Fruit fly (Drosophila melanogaster) whole organism, adult: ENCODE data around the gene loaf.

Source experiments
- CG12768 ChIP-seq: fragments of 200-800 bp; sonication (Bioruptor generic); optimal IDR thresholded peaks from 2 replicates; lab custom pipeline; 2017; ENCODE audit warnings: missing biosample characterization, missing genetic modification characterization, mild to moderate bottlenecking, moderate library complexity, missing genetic modification reagents
- cic ChIP-seq: fragments of 200-800 bp; sonication (Bioruptor generic); optimal IDR thresholded peaks from 2 replicates; lab custom pipeline; 2017; ENCODE audit warnings: missing biosample characterization, mild to moderate bottlenecking, missing genetic modification characterization, moderate library complexity

DNA sequence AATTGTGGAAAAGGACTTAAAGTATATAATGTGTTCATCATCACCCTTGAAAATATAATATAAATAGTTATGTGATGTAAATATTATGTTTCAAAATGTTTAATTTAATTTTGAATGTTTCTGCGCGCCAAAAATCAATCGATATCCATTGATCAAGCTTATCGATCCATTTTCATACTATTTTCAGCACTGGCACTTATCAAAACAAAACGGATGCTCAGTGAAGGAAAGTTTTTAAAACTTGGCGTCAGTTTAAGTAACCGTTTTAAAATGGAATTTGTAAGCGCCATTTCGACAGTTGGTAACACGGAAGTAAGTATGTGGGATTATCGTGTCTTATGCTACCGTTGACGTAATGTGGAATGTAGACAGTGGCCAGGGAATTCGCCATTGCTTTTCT lies 37.8 kb downstream of the loaf start, which contains the start of gene sunn:
- TF ChIP-seq CG12768: no peak
- no peak for TF ChIP-seq cic (GFP tag; lab: Kevin White, UChicago)
